Fruit fly (Drosophila melanogaster) whole organism, embryonic: ENCODE results near the gene CG33181.

Experiments used
- Adf1 ChIP-seq: fragments of 200-800 bp; sonication (Bioruptor generic); IDR thresholded peaks from 2 replicates; pipeline ENCODE4 v1.3.6; 2022; ENCODE audit warnings: missing biosample characterization, missing genetic modification characterization
- BEAF-32 ChIP-seq: fragments of 200-800 bp; sonication (Bioruptor generic); optimal IDR thresholded peaks from 3 replicates; lab custom pipeline; 2017; ENCODE audit warnings: missing biosample characterization, missing genetic modification characterization, mild to moderate bottlenecking, moderate library complexity, missing genetic modification reagents
- C15 ChIP-seq: fragments of 200-800 bp; sonication (Bioruptor generic); IDR thresholded peaks from 3 replicates; pipeline ENCODE4 v1.3.6; 2022; ENCODE audit warnings: missing biosample characterization, missing genetic modification characterization
- CG10147 ChIP-seq: fragments of 200-800 bp; sonication (Bioruptor generic); optimal IDR thresholded peaks from 2 replicates; lab custom pipeline; 2019; ENCODE audit warnings: missing biosample characterization, mild to moderate bottlenecking, missing genetic modification characterization, moderate library complexity
- CG10321 ChIP-seq: fragments of 200-800 bp; sonication (Bioruptor generic); IDR thresholded peaks from 2 replicates; pipeline ENCODE4 v1.3.6; 2022; ENCODE audit warnings: missing biosample characterization, missing genetic modification characterization
- CG11093 ChIP-seq: fragments of 200-800 bp; sonication (Bioruptor generic); IDR thresholded peaks from 3 replicates; pipeline ENCODE4 v1.3.6; 2022; ENCODE audit warnings: missing biosample characterization, missing genetic modification characterization
- CG11696 ChIP-seq: fragments of 200-800 bp; sonication (Bioruptor generic); IDR thresholded peaks from 2 replicates; pipeline ENCODE4 v1.3.6; 2022; ENCODE audit warnings: missing biosample characterization, missing genetic modification characterization
- CG13287 ChIP-seq: fragments of 200-800 bp; sonication (Bioruptor generic); IDR thresholded peaks from 2 replicates; pipeline ENCODE4 v1.3.6; 2022; ENCODE audit warnings: missing biosample characterization, missing genetic modification characterization; ENCODE audit not compliant: partially characterized antibody
- CG15269 ChIP-seq: fragments of 200-800 bp; sonication (Bioruptor generic); optimal IDR thresholded peaks from 2 replicates; lab custom pipeline; 2018; ENCODE audit warnings: missing biosample characterization, mild to moderate bottlenecking, missing genetic modification characterization, moderate library complexity
- CG15514 ChIP-seq: fragments of 200-800 bp; sonication (Bioruptor generic); optimal IDR thresholded peaks from 3 replicates; lab custom pipeline; 2017; ENCODE audit warnings: missing biosample characterization, missing genetic modification characterization, mild to moderate bottlenecking, moderate library complexity, missing genetic modification reagents
- CG17385 ChIP-seq: fragments of 200-800 bp; sonication (Bioruptor generic); optimal IDR thresholded peaks from 3 replicates; lab custom pipeline; 2018; ENCODE audit warnings: missing biosample characterization, mild to moderate bottlenecking, missing genetic modification characterization
- CG34224 ChIP-seq: fragments of 200-800 bp; sonication (Bioruptor generic); IDR thresholded peaks from 3 replicates; pipeline ENCODE4 v1.3.6; 2022; ENCODE audit warnings: missing biosample characterization, missing genetic modification characterization; ENCODE audit not compliant: partially characterized antibody
- CG4730 ChIP-seq: fragments of 200-800 bp; sonication (Bioruptor generic); IDR thresholded peaks from 2 replicates; pipeline ENCODE4 v1.3.6; 2022; ENCODE audit warnings: missing biosample characterization, missing genetic modification characterization
- CG9932 ChIP-seq: fragments of 200-800 bp; sonication (Bioruptor generic); IDR thresholded peaks from 2 replicates; pipeline ENCODE4 v1.3.6; 2022; ENCODE audit warnings: missing biosample characterization, missing genetic modification characterization
- Dp ChIP-seq: fragments of 200-800 bp; sonication (Bioruptor generic); optimal IDR thresholded peaks from 2 replicates; lab custom pipeline; 2018; ENCODE audit warnings: missing biosample characterization, mild to moderate bottlenecking, missing genetic modification characterization, moderate library complexity
- Dref ChIP-seq: fragments of 200-800 bp; sonication (Bioruptor generic); IDR thresholded peaks from 2 replicates; pipeline ENCODE4 v1.3.6; 2022; ENCODE audit warnings: missing biosample characterization, missing genetic modification characterization
- E2f2 ChIP-seq: fragments of 200-800 bp; sonication (Bioruptor generic); IDR thresholded peaks from 2 replicates; pipeline ENCODE4 v1.3.6; 2022; ENCODE audit warnings: missing biosample characterization, missing genetic modification characterization
- Ets65A ChIP-seq: fragments of 200-800 bp; sonication (Bioruptor generic); peaks from one replicate; lab custom pipeline; 2016; ENCODE audit warnings: missing biosample characterization, missing genetic modification characterization
- Hr78 ChIP-seq, 2 experiments: fragments of 200-800 bp in 1 of 2; fragments of >200 bp in 1 of 2; sonication (Bioruptor generic) in 1 of 2; optimal IDR thresholded peaks; 2 replicates each; lab custom pipeline; 2017 to 2019; ENCODE audit warnings: missing biosample characterization in 2 of 2, missing genetic modification characterization in 2 of 2, mild to moderate bottlenecking in 1 of 2, moderate library complexity in 1 of 2
- Hsf ChIP-seq: fragments of 200-800 bp; sonication (Bioruptor generic); optimal IDR thresholded peaks from 3 replicates; lab custom pipeline; 2016; ENCODE audit warnings: missing biosample characterization, missing genetic modification characterization
- Med ChIP-seq: fragments of 200-800 bp; sonication (Bioruptor generic); peaks from one replicate; lab custom pipeline; 2016; ENCODE audit warnings: missing biosample characterization, missing genetic modification characterization, mild to moderate bottlenecking, inconsistent platforms, moderate library complexity
- Myb ChIP-seq: fragments of 200-800 bp; sonication (Bioruptor generic); optimal IDR thresholded peaks from 2 replicates; lab custom pipeline; 2016; ENCODE audit warnings: missing biosample characterization, missing genetic modification characterization
- PHDP ChIP-seq: fragments of 200-800 bp; sonication (Bioruptor generic); optimal IDR thresholded peaks from 3 replicates; lab custom pipeline; 2018; ENCODE audit warnings: missing biosample characterization, mild to moderate bottlenecking, missing genetic modification characterization, moderate library complexity
- Pdp1 ChIP-seq, 2 experiments: fragments of 200-800 bp; sonication (Bioruptor generic); optimal IDR thresholded peaks; 3 replicates each; lab custom pipeline; 2016; ENCODE audit warnings: missing biosample characterization in 2 of 2, missing genetic modification characterization in 2 of 2, mild to moderate bottlenecking in 1 of 2, moderate library complexity in 1 of 2
- Sry-δ ChIP-seq: fragments of 200-800 bp; sonication (Bioruptor generic); optimal IDR thresholded peaks from 2 replicates; lab custom pipeline; 2016; ENCODE audit warnings: missing biosample characterization, missing genetic modification characterization
- Usf ChIP-seq: fragments of 200-800 bp; sonication (Bioruptor generic); optimal IDR thresholded peaks from 2 replicates; lab custom pipeline; 2017; ENCODE audit warnings: missing genotype, missing biosample characterization, missing genetic modification characterization
- YL-1 ChIP-seq: fragments of 200-800 bp; sonication (Bioruptor generic); optimal IDR thresholded peaks from 3 replicates; lab custom pipeline; 2017; ENCODE audit warnings: missing biosample characterization, mild to moderate bottlenecking, missing genetic modification characterization
- amos ChIP-seq: fragments of 200-800 bp; sonication (Bioruptor generic); IDR thresholded peaks from 2 replicates; pipeline ENCODE4 v1.3.6; 2022; ENCODE audit warnings: missing biosample characterization, missing genetic modification characterization; ENCODE audit not compliant: partially characterized antibody
- bbx ChIP-seq: fragments of 200-800 bp; sonication (Bioruptor generic); IDR thresholded peaks from 2 replicates; pipeline ENCODE4 v1.3.6; 2022; ENCODE audit warnings: missing biosample characterization, missing genetic modification characterization; ENCODE audit not compliant: partially characterized antibody
- chinmo ChIP-seq: fragments of 200-800 bp; sonication (Bioruptor generic); IDR thresholded peaks from 4 replicates; pipeline ENCODE4 v1.3.6; 2022; ENCODE audit warnings: missing biosample characterization, missing genetic modification characterization; ENCODE audit not compliant: partially characterized antibody
- crp ChIP-seq, 2 experiments: fragments of 200-800 bp; sonication (Bioruptor generic); optimal IDR thresholded peaks; 2 replicates in 1 of 2; 3 replicates in 1 of 2; lab custom pipeline; 2017; ENCODE audit warnings: missing biosample characterization in 2 of 2, missing genetic modification characterization in 2 of 2, mild to moderate bottlenecking in 1 of 2, moderate library complexity in 1 of 2
- cwo ChIP-seq: fragments of 200-800 bp; sonication (Bioruptor generic); optimal IDR thresholded peaks from 3 replicates; lab custom pipeline; 2017; ENCODE audit warnings: missing biosample characterization, missing genetic modification characterization, mild to moderate bottlenecking, moderate library complexity, missing genetic modification reagents
- eve ChIP-seq, 2 experiments: fragments of >200 bp; optimal IDR thresholded peaks; 2 replicates each; lab custom pipeline; 2017; ENCODE audit warnings: missing biosample characterization in 2 of 2, missing genetic modification characterization in 2 of 2
- exex ChIP-seq: fragments of 200-800 bp; sonication (Bioruptor generic); optimal IDR thresholded peaks from 4 replicates; lab custom pipeline; 2018; ENCODE audit warnings: missing biosample characterization, mild to moderate bottlenecking, missing genetic modification characterization, moderate library complexity
- gcm2 ChIP-seq: fragments of 200-800 bp; sonication (Bioruptor generic); optimal IDR thresholded peaks from 2 replicates; lab custom pipeline; 2016; ENCODE audit warnings: missing biosample characterization, missing genetic modification characterization
- ken ChIP-seq: fragments of 200-800 bp; sonication (Bioruptor generic); IDR thresholded peaks from 3 replicates; pipeline ENCODE4 v1.3.6; 2022; ENCODE audit warnings: missing biosample characterization, missing genetic modification characterization
- mirr ChIP-seq: fragments of 200-800 bp; sonication (Bioruptor generic); optimal IDR thresholded peaks from 3 replicates; lab custom pipeline; 2018; ENCODE audit warnings: missing biosample characterization, mild to moderate bottlenecking, missing genetic modification characterization
- nerfin-1 ChIP-seq: fragments of 200-800 bp; sonication (Bioruptor generic); optimal IDR thresholded peaks from 3 replicates; lab custom pipeline; 2019; ENCODE audit warnings: missing biosample characterization, mild to moderate bottlenecking, missing genetic modification characterization, moderate library complexity
- onecut ChIP-seq: fragments of 200-800 bp; sonication (Bioruptor generic); IDR thresholded peaks from 2 replicates; pipeline ENCODE4 v1.3.6; 2022; ENCODE audit warnings: missing biosample characterization, missing genetic modification characterization
- pzg ChIP-seq: fragments of 200-800 bp; sonication (Bioruptor generic); optimal IDR thresholded peaks from 3 replicates; lab custom pipeline; 2018; ENCODE audit warnings: missing biosample characterization, mild to moderate bottlenecking, missing genetic modification characterization, moderate library complexity
- ro ChIP-seq: fragments of 200-800 bp; sonication (Bioruptor generic); IDR thresholded peaks from 2 replicates; pipeline ENCODE4 v1.3.6; 2022; ENCODE audit warnings: missing biosample characterization, missing genetic modification characterization
- sob ChIP-seq: fragments of 200-800 bp; sonication (Bioruptor generic); IDR thresholded peaks from 2 replicates; pipeline ENCODE4 v1.3.6; 2022; ENCODE audit warnings: missing biosample characterization, missing genetic modification characterization
- stwl ChIP-seq: fragments of 200-800 bp; sonication (Bioruptor generic); optimal IDR thresholded peaks from 3 replicates; lab custom pipeline; 2018; ENCODE audit warnings: missing biosample characterization, mild to moderate bottlenecking, missing genetic modification characterization, moderate library complexity
- tgo ChIP-seq: fragments of 200-800 bp; sonication (Bioruptor generic); IDR thresholded peaks from 3 replicates; pipeline ENCODE4 v1.3.6; 2022; ENCODE audit warnings: missing biosample characterization, missing genetic modification characterization
- tup ChIP-seq: fragments of 200-800 bp; sonication (Bioruptor generic); optimal IDR thresholded peaks from 2 replicates; lab custom pipeline; 2016; ENCODE audit warnings: missing biosample characterization, mild to moderate bottlenecking, missing genetic modification characterization, moderate library complexity
- unc-4 ChIP-seq: fragments of 200-800 bp; sonication (Bioruptor generic); IDR thresholded peaks from 2 replicates; pipeline ENCODE4 v1.3.6; 2022; ENCODE audit warnings: missing biosample characterization, missing genetic modification characterization; ENCODE audit not compliant: partially characterized antibody
- vfl ChIP-seq: fragments of 200-800 bp; sonication (Bioruptor generic); optimal IDR thresholded peaks from 2 replicates; lab custom pipeline; 2016; ENCODE audit warnings: missing biosample characterization, missing genetic modification characterization

The CG33181 gene

DNA sequence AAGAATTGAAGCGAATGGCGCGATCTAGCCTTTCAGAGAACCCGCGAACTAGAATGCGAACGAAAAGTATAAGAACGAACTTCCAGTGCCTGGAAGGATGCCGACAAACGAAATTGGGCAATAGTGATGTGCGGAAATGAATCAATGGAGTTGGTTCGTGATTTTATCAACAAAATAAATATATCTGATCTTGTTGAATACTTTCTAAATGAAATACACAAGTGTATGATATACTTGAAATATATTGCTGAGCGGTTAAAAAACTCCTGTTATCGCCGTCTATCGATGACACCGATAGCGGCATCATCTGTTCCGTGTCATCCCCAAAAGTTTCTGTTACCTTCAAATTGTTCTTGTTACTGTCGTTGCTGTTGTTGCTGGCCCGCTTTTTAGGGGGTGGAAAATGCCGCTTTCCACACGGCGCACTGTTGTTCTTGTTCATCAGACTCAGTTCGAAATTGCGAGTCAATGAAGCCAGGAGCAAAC, 380 bp downstream of the CG33181 start, which contains the start of gene otu:
TSS of gene otu (minus strand) at position 51 of the 486 bp plus-strand sequence.
- TF ChIP-seq Dp (GFP tag; lab: Kevin White, UChicago) = peak; percentile 45
- TF ChIP-seq tgo = no peak
- peak; percentile 58 for TF ChIP-seq Sry-δ
- no peak for TF ChIP-seq ro (GFP tag; lab: Robert Waterston, UW)
- peak; percentile 21; the same call in 1 of the 2 replicates for TF ChIP-seq amos (GFP tag; lab: Robert Waterston, UW)
- TF ChIP-seq crp (GFP tag; optimal IDR thresholded peaks at IDR 0.05; lab: Kevin White, UChicago) = peak in 1 of 2 experiments; percentile 67
- TF ChIP-seq Pdp1 (GFP tag; optimal IDR thresholded peaks at IDR 0.05; lab: Kevin White, UChicago) = no peak
- 0 out of 3 replicates have a peak, but pooled peaks have one; percentile 21 for TF ChIP-seq CG34224
- TF ChIP-seq CG9932 (GFP tag; lab: Robert Waterston, UW) = no peak
- no peak for TF ChIP-seq gcm2 (GFP tag; lab: Kevin White, UChicago)
- no peak for TF ChIP-seq CG15269 (tag; lab: Kevin White, UChicago)
- TF ChIP-seq BEAF-32 = peak; percentile 18
- TF ChIP-seq CG4730 = no peak
- TF ChIP-seq Myb (GFP tag; lab: Kevin White, UChicago) = no peak
- TF ChIP-seq Adf1 (GFP tag; lab: Robert Waterston, UW) = no peak
- TF ChIP-seq CG10147 = no peak
- 0 out of 2 replicates have a peak, but pooled peaks have one; percentile 14 for TF ChIP-seq CG13287
- TF ChIP-seq pzg (GFP tag; lab: Kevin White, UChicago) = peak; percentile 24
- no peak for TF ChIP-seq sob
- peak; percentile 39 for TF ChIP-seq unc-4 (GFP tag; lab: Robert Waterston, UW)
- no peak for TF ChIP-seq CG11093 (GFP tag; lab: Robert Waterston, UW)
- TF ChIP-seq E2f2 = peak; percentile 46; the same call in 1 of the 2 replicates
- 0 out of 4 replicates have a peak, but pooled peaks have one; percentile 26 for TF ChIP-seq chinmo
- peak; percentile 48 for TF ChIP-seq CG15514 (GFP tag; lab: Kevin White, UChicago)
- peak; percentile 65 for TF ChIP-seq Ets65A (GFP tag; lab: Kevin White, UChicago)
- TF ChIP-seq Hsf (GFP tag; lab: Kevin White, UChicago) = no peak
- TF ChIP-seq Dref (GFP tag; lab: Robert Waterston, UW) = peak; percentile 51
- peak; percentile 25; the same call in 1 of the 2 replicates for TF ChIP-seq bbx (GFP tag; lab: Robert Waterston, UW)
- TF ChIP-seq stwl (tag; lab: Kevin White, UChicago) = peak; percentile 65
- TF ChIP-seq tup = no peak

DNA sequence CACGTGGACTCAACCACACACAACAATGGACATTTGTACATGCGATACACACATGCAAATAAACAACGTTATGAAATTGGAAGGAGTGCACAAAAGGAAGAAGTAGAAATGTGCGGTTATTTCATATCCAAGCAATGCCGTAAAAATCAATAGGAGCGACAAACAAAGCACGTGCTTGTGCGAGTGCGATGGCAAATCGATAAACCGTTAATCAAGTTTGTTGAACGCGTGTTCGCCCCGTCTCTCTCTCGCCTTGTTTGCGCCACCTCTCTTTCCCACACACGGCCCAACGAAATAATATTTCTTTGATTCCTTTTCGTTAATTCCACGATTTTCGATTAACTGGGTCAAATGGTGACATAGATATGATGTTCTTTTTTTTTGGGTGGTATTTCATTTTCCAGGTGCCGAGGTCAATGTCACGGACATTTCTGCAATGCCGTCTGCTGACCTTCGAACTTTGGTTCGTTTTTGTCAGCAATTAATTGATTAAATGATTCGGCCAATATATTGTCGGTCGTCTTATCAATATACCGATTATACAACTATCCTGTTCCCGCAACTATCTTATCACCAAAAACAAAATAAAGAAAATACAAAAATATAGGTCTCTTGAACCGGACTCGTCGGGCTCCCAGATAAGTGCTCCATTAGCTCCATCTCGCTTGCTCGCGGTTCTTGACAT, 1.3 kb downstream of the CG33181 start:
- TF ChIP-seq nerfin-1 = peak; percentile 1
- TF ChIP-seq CG17385 (GFP tag; lab: Kevin White, UChicago) = peak; percentile 25
- TF ChIP-seq eve (GFP tag; optimal IDR thresholded peaks at IDR 0.05; lab: Kevin White, UChicago) = peak in 1 of 2 experiments; percentile 57
- TF ChIP-seq YL-1 (GFP tag; lab: Kevin White, UChicago) = no peak
- peak; percentile 48 for TF ChIP-seq mirr (GFP tag; lab: Kevin White, UChicago)
- peak; percentile 73 for TF ChIP-seq exex (tag; lab: Kevin White, UChicago)
- TF ChIP-seq ken (GFP tag; lab: Robert Waterston, UW) = 0 out of 3 replicates have a peak, but pooled peaks have one; percentile 29
- TF ChIP-seq onecut (GFP tag; lab: Robert Waterston, UW) = peak; percentile 99
- TF ChIP-seq Med (GFP tag; lab: Kevin White, UChicago) = peak; percentile 33
- no peak for TF ChIP-seq CG11696 (GFP tag; lab: Robert Waterston, UW)
- TF ChIP-seq C15 (GFP tag; lab: Robert Waterston, UW) = no peak
- TF ChIP-seq cwo (GFP tag; lab: Kevin White, UChicago) = peak; percentile 77
- 0 out of 2 replicates have a peak, but pooled peaks have one; percentile 37 for TF ChIP-seq CG10321
- TF ChIP-seq Ets65A (GFP tag; lab: Kevin White, UChicago) = no peak
- TF ChIP-seq PHDP (tag; lab: Kevin White, UChicago) = no peak
- peak in 1 of 2 experiments; percentile 51 for TF ChIP-seq Pdp1 (GFP tag; optimal IDR thresholded peaks at IDR 0.05; lab: Kevin White, UChicago)
- TF ChIP-seq Hr78 (GFP tag; optimal IDR thresholded peaks at IDR 0.05; lab: Kevin White, UChicago) = peak in 1 of 2 experiments; percentile 80
- no peak for TF ChIP-seq Usf
- no peak for TF ChIP-seq vfl (GFP tag; lab: Kevin White, UChicago)
- TF ChIP-seq unc-4 (GFP tag; lab: Robert Waterston, UW) = no peak
